Worm (Caenorhabditis elegans): Measurements from ENCODE around the gene asg-2.
A peak's percentile ranks its signal among the peaks of the same experiment; 100 is the strongest.

asg-2 gene

ce11 chrX:6801546-6801945 is 39.5 kb upstream of the asg-2 start:
- no peak for TF ChIP-seq mxl-2 (GFP tag; conservative IDR thresholded peaks at IDR 0.05)
- no peak for TF ChIP-seq rbr-2 (tag; optimal IDR thresholded peaks at IDR 0.05)
- no peak for TF ChIP-seq hlh-11 (tag; optimal IDR thresholded peaks at IDR 0.05)
- TF ChIP-seq lim-7 (GFP tag; IDR thresholded peaks at IDR 0.05) = no peak
- TF ChIP-seq nhr-77 (tag; optimal IDR thresholded peaks at IDR 0.05) = no peak
- TF ChIP-seq ZK546.5 (tag; optimal IDR thresholded peaks at IDR 0.05) = no peak
- TF ChIP-seq zip-11 (GFP tag; IDR thresholded peaks at IDR 0.05) = no peak
- no peak for TF ChIP-seq nhr-237 (tag; optimal IDR thresholded peaks at IDR 0.05)
- no peak for TF ChIP-seq zfp-2 (tag; optimal IDR thresholded peaks at IDR 0.05)
- no peak for TF ChIP-seq spr-1 (tag; optimal IDR thresholded peaks at IDR 0.05)
- no peak for TF ChIP-seq T20F7.1 (GFP tag; optimal IDR thresholded peaks at IDR 0.05)
- TF ChIP-seq hmg-1.1 (GFP tag; IDR thresholded peaks at IDR 0.05) = no peak

ce11 chrX:6804405-6804804 is 36.7 kb upstream of the asg-2 start:
- peak; percentile 87 for TF ChIP-seq aha-1 (tag)
- TF ChIP-seq hif-1 (tag; optimal IDR thresholded peaks at IDR 0.05) = peak in 1 of 2 experiments; percentile 35
- TF ChIP-seq madf-5 (GFP tag; IDR thresholded peaks at IDR 0.05) = no peak
- peak; percentile 69 for TF ChIP-seq hlh-30 (tag; optimal IDR thresholded peaks at IDR 0.05; ENCODE audit: insufficient read depth)
- no peak for TF ChIP-seq dve-1 (tag; optimal IDR thresholded peaks at IDR 0.05; ENCODE audit: insufficient read depth)

- TF ChIP-seq rbr-2 (tag; optimal IDR thresholded peaks at IDR 0.05) = no peak
- peak; percentile 56 for TF ChIP-seq hmg-1.1 (GFP tag; IDR thresholded peaks at IDR 0.05)
- TF ChIP-seq daf-8 (GFP tag; IDR thresholded peaks at IDR 0.05) = no peak
- no peak for TF ChIP-seq zip-11 (GFP tag; IDR thresholded peaks at IDR 0.05)
- TF ChIP-seq nhr-11 (tag; optimal IDR thresholded peaks at IDR 0.05) = no peak
- TF ChIP-seq cey-2 (tag; optimal IDR thresholded peaks at IDR 0.05; ENCODE audit: borderline replicate concordance, insufficient read depth) = no peak
- peak; percentile 84 for TF ChIP-seq dpl-1 (GFP tag; optimal IDR thresholded peaks at IDR 0.05)
- no peak for TF ChIP-seq unc-39 (tag; optimal IDR thresholded peaks at IDR 0.05)
- TF ChIP-seq ztf-7 (tag; optimal IDR thresholded peaks at IDR 0.05) = no peak
- no peak for TF ChIP-seq fkh-10 (GFP tag; optimal IDR thresholded peaks at IDR 0.05)
- TF ChIP-seq ZK337.2 (GFP tag; IDR thresholded peaks at IDR 0.05) = no peak
- no peak for TF ChIP-seq ceh-62 (tag; optimal IDR thresholded peaks at IDR 0.05)
- no peak for TF ChIP-seq jun-1 (tag; optimal IDR thresholded peaks at IDR 0.05)
- TF ChIP-seq hlh-30 (tag; optimal IDR thresholded peaks at IDR 0.05; ENCODE audit: insufficient read depth) = peak; percentile 92
- no peak for TF ChIP-seq Y75B8A.6 (GFP tag; IDR thresholded peaks at IDR 0.05)
- TF ChIP-seq unc-130 (GFP tag; optimal IDR thresholded peaks at IDR 0.05) = no peak
- no peak for TF ChIP-seq ceh-44 (GFP tag; IDR thresholded peaks at IDR 0.05)
- no peak for TF ChIP-seq Y105C5A.15 (GFP tag; IDR thresholded peaks at IDR 0.05)
- peak; percentile 71 for TF ChIP-seq nhr-28 (tag; optimal IDR thresholded peaks at IDR 0.05)
- TF ChIP-seq sdz-12 (GFP tag; optimal IDR thresholded peaks at IDR 0.05) = no peak
- no peak for TF ChIP-seq ZK546.5 (tag; optimal IDR thresholded peaks at IDR 0.05)
- TF ChIP-seq mes-2 (tag; optimal IDR thresholded peaks at IDR 0.05; ENCODE audit: poor library complexity, severe bottlenecking) = peak; percentile 47
- TF ChIP-seq F37D6.2 (tag; optimal IDR thresholded peaks at IDR 0.05) = no peak
- no peak for TF ChIP-seq ceh-82 (tag; optimal IDR thresholded peaks at IDR 0.05)
- TF ChIP-seq php-3 (GFP tag; IDR thresholded peaks at IDR 0.05) = peak; percentile 69
- TF ChIP-seq pqm-1 (tag; optimal IDR thresholded peaks at IDR 0.05) = peak; percentile 74
- TF ChIP-seq ama-1 (optimal IDR thresholded peaks at IDR 0.05) = no peak
- TF ChIP-seq nhr-6 (tag; optimal IDR thresholded peaks at IDR 0.05) = peak; percentile 27
- no peak for TF ChIP-seq ztf-11 (tag; optimal IDR thresholded peaks at IDR 0.05)
- peak in 1 of 2 experiments; percentile 49 for TF ChIP-seq mdl-1 (tag; optimal IDR thresholded peaks at IDR 0.05)
- peak in 1 of 2 experiments; percentile 60 for TF ChIP-seq lsy-2 (tag; optimal IDR thresholded peaks at IDR 0.05)
- peak; percentile 20 for TF ChIP-seq nhr-25 (tag; optimal IDR thresholded peaks at IDR 0.05; ENCODE audit: borderline replicate concordance, insufficient read depth)
- TF ChIP-seq nhr-41 (GFP tag; IDR thresholded peaks at IDR 0.05) = no peak
- peak; percentile 66 for TF ChIP-seq nhr-48 (tag; optimal IDR thresholded peaks at IDR 0.05)
- no peak for TF ChIP-seq egl-43 (GFP tag; IDR thresholded peaks at IDR 0.05)
- no peak for TF ChIP-seq lin-1 (GFP tag; IDR thresholded peaks at IDR 0.05)
- TF ChIP-seq snpc-1.2 (GFP tag; IDR thresholded peaks at IDR 0.05) = no peak
Observed at ce11 chrX:6804857-6805256, 36.2 kb upstream of the asg-2 start.
